Worm (Caenorhabditis elegans) whole organism, L4 larva: Measurements from ENCODE around the gene lin-2.

Experiments
- F26F4.8 ChIP-seq: fragments of 200-800 bp; sonication (Bioruptor generic); conservative IDR thresholded peaks from 2 replicates; pipeline ENCODE4 v1.3.6; 2022; ENCODE audit warnings: missing genetic modification characterization, missing compliant biosample characterization
- T20F7.1 ChIP-seq: fragments of 200-800 bp; sonication (Bioruptor generic); optimal IDR thresholded peaks from 2 replicates; lab custom pipeline; 2018; ENCODE audit warnings: mild to moderate bottlenecking, missing genetic modification characterization, missing compliant biosample characterization
- Y5F2A.4 ChIP-seq: fragments of 200-800 bp; sonication (Bioruptor generic); optimal IDR thresholded peaks from 2 replicates; lab custom pipeline; 2018; ENCODE audit warnings: mild to moderate bottlenecking, missing genetic modification characterization, missing compliant biosample characterization
- Y75B8A.6 ChIP-seq: fragments of 200-800 bp; sonication (Bioruptor generic); IDR thresholded peaks from 2 replicates; pipeline ENCODE4 v1.3.6; 2022; ENCODE audit warnings: missing genetic modification reagents, missing genetic modification characterization, missing compliant biosample characterization
- aha-1 ChIP-seq: fragments of 150-350 bp; peaks from one replicate; lab custom pipeline; 2014; ENCODE audit warnings: missing biosample characterization, missing genetic modification characterization
- ama-1 ChIP-seq: fragments of 150-350 bp; optimal IDR thresholded peaks from 2 replicates; lab custom pipeline; 2014; ENCODE audit warnings: inconsistent platforms, mixed read lengths
- arid-1 ChIP-seq: fragments of 200-800 bp; sonication (Bioruptor generic); conservative IDR thresholded peaks from 2 replicates; pipeline ENCODE4 v1.3.6; 2022; ENCODE audit warnings: missing genetic modification reagents, missing genetic modification characterization, missing compliant biosample characterization
- ceh-20 ChIP-seq: fragments of 200-800 bp; sonication (Bioruptor generic); IDR thresholded peaks from 2 replicates; pipeline ENCODE4 v1.3.6; 2022; ENCODE audit warnings: missing genetic modification reagents, missing genetic modification characterization, missing compliant biosample characterization
- ceh-28 ChIP-seq: fragments of 150-350 bp; optimal IDR thresholded peaks from 2 replicates; lab custom pipeline; 2014; ENCODE audit warnings: missing biosample characterization, missing genetic modification reagents, missing genetic modification characterization
- ceh-32 ChIP-seq: sonication (generic microtip); optimal IDR thresholded peaks from 2 replicates; lab custom pipeline; 2016; ENCODE audit warnings: mild to moderate bottlenecking, missing genetic modification characterization, missing compliant biosample characterization; ENCODE audit not compliant: poor library complexity
- ceh-44 ChIP-seq: fragments of 200-800 bp; sonication (Bioruptor generic); IDR thresholded peaks from 2 replicates; pipeline ENCODE4 v1.3.6; 2022; ENCODE audit warnings: missing genetic modification reagents, missing genetic modification characterization, missing compliant biosample characterization
- cey-2 ChIP-seq: sonication (generic microtip); optimal IDR thresholded peaks from 3 replicates; lab custom pipeline; 2017; ENCODE audit warnings: missing genetic modification characterization, mild to moderate bottlenecking, missing compliant biosample characterization, antibody characterized with exemption, borderline replicate concordance; ENCODE audit not compliant: insufficient read depth
- daf-12 ChIP-seq: fragments of 150-350 bp; optimal IDR thresholded peaks from 2 replicates; lab custom pipeline; 2014; ENCODE audit warnings: missing biosample characterization, missing genetic modification reagents, missing genetic modification characterization
- daf-16 ChIP-seq, 3 experiments: sonication (generic microtip); optimal IDR thresholded peaks; 2 replicates each; lab custom pipeline; 2016 to 2017; ENCODE audit warnings: missing genetic modification characterization in 3 of 3, missing genetic modification reagents in 3 of 3, mild to moderate bottlenecking in 2 of 3, missing compliant biosample characterization in 2 of 3, missing biosample characterization in 1 of 3, moderate library complexity in 1 of 3
- daf-19 ChIP-seq: fragments of 200-800 bp; sonication (Bioruptor generic); conservative IDR thresholded peaks from 2 replicates; pipeline ENCODE4 v1.3.6; 2022; ENCODE audit warnings: missing genetic modification characterization, missing compliant biosample characterization
- daf-8 ChIP-seq: fragments of 200-800 bp; sonication (Bioruptor generic); IDR thresholded peaks from 2 replicates; pipeline ENCODE4 v1.3.6; 2022; ENCODE audit warnings: missing genetic modification characterization, missing compliant biosample characterization
- dmd-6 ChIP-seq: fragments of 200-800 bp; sonication (Bioruptor generic); IDR thresholded peaks from 2 replicates; pipeline ENCODE4 v1.3.6; 2022; ENCODE audit warnings: missing genetic modification reagents, missing genetic modification characterization, missing compliant biosample characterization
- dmd-8 ChIP-seq: fragments of 200-800 bp; sonication (Bioruptor generic); IDR thresholded peaks from 2 replicates; pipeline ENCODE4 v1.3.6; 2022; ENCODE audit warnings: missing genetic modification characterization, missing compliant biosample characterization
- dmd-9 ChIP-seq: fragments of 200-800 bp; sonication (Bioruptor generic); IDR thresholded peaks from 2 replicates; pipeline ENCODE4 v1.3.6; 2022; ENCODE audit warnings: missing genetic modification reagents, missing genetic modification characterization, missing compliant biosample characterization
- dpl-1 ChIP-seq: fragments of 150-350 bp; optimal IDR thresholded peaks from 2 replicates; lab custom pipeline; 2014; ENCODE audit warnings: missing biosample characterization, missing genetic modification reagents, missing genetic modification characterization
- duxl-1 ChIP-seq: sonication (generic microtip); optimal IDR thresholded peaks from 2 replicates; lab custom pipeline; 2016; ENCODE audit warnings: mild to moderate bottlenecking, missing genetic modification characterization, moderate library complexity, missing compliant biosample characterization; ENCODE audit not compliant: poor library complexity
- dve-1 ChIP-seq: sonication (generic microtip); optimal IDR thresholded peaks from 2 replicates; lab custom pipeline; 2017; ENCODE audit warnings: antibody characterized with exemption, mild to moderate bottlenecking, missing genetic modification characterization, missing compliant biosample characterization; ENCODE audit not compliant: insufficient read depth
- fkh-10 ChIP-seq: fragments of 150-350 bp; optimal IDR thresholded peaks from 2 replicates; lab custom pipeline; 2014; ENCODE audit warnings: missing biosample characterization, missing genetic modification reagents, missing genetic modification characterization
- hlh-30 ChIP-seq: sonication (generic microtip); optimal IDR thresholded peaks from 2 replicates; lab custom pipeline; 2017; ENCODE audit warnings: antibody characterized with exemption, mild to moderate bottlenecking, missing genetic modification characterization, missing compliant biosample characterization; ENCODE audit not compliant: insufficient read depth
- lin-38 ChIP-seq: fragments of 200-800 bp; sonication (Bioruptor generic); IDR thresholded peaks from 2 replicates; pipeline ENCODE4 v1.3.6; 2022; ENCODE audit warnings: missing genetic modification reagents, missing genetic modification characterization, missing compliant biosample characterization
- lir-3 ChIP-seq: sonication (generic microtip); optimal IDR thresholded peaks from 2 replicates; lab custom pipeline; 2016; ENCODE audit warnings: mild to moderate bottlenecking, missing genetic modification characterization, missing compliant biosample characterization
- madf-5 ChIP-seq, 2 experiments: fragments of 200-800 bp; sonication (Bioruptor generic); IDR thresholded peaks; 2 replicates each; pipeline ENCODE4 v1.3.6; 2022; ENCODE audit warnings: missing compliant biosample characterization in 2 of 2, missing genetic modification characterization in 2 of 2
- madf-9 ChIP-seq: fragments of 200-800 bp; sonication (Bioruptor generic); conservative IDR thresholded peaks from 2 replicates; pipeline ENCODE4 v1.3.6; 2022; ENCODE audit warnings: missing genetic modification reagents, missing genetic modification characterization, missing compliant biosample characterization
- mdl-1 ChIP-seq, 2 experiments: fragments of 150-350 bp in 1 of 2; sonication (generic microtip) in 1 of 2; optimal IDR thresholded peaks; 2 replicates each; lab custom pipeline; 2014 to 2017; ENCODE audit warnings: missing biosample characterization in 2 of 2, missing genetic modification characterization in 2 of 2
- mxl-2 ChIP-seq: fragments of 200-800 bp; sonication (Bioruptor generic); conservative IDR thresholded peaks from 2 replicates; pipeline ENCODE4 v1.3.6; 2022; ENCODE audit warnings: missing genetic modification reagents, missing genetic modification characterization, missing compliant biosample characterization
- nhr-102 ChIP-seq: sonication (generic microtip); optimal IDR thresholded peaks from 2 replicates; lab custom pipeline; 2016; ENCODE audit warnings: mild to moderate bottlenecking, missing genetic modification characterization, moderate library complexity, missing compliant biosample characterization
- nhr-111 ChIP-seq: fragments of 200-800 bp; sonication (Bioruptor generic); optimal IDR thresholded peaks from 2 replicates; lab custom pipeline; 2018; ENCODE audit warnings: mild to moderate bottlenecking, missing genetic modification characterization, missing compliant biosample characterization
- nhr-237 ChIP-seq: sonication (generic microtip); optimal IDR thresholded peaks from 2 replicates; lab custom pipeline; 2017; ENCODE audit warnings: missing biosample characterization, missing genetic modification characterization
- nhr-76 ChIP-seq: fragments of 150-350 bp; optimal IDR thresholded peaks from 2 replicates; lab custom pipeline; 2014; ENCODE audit warnings: missing biosample characterization, missing genetic modification characterization
- pha-4 ChIP-seq, 2 experiments: fragments of 150-350 bp in 1 of 2; fragments of 200-800 bp in 1 of 2; sonication (Bioruptor generic) in 1 of 2; IDR thresholded peaks in 1 of 2; optimal IDR thresholded peaks in 1 of 2; 2 replicates each; pipeline versions ENCODE4 v1.3.6 to Lab custom; 2014 to 2022; ENCODE audit warnings: missing genetic modification characterization in 2 of 2, missing genetic modification reagents in 2 of 2, missing biosample characterization in 1 of 2, missing compliant biosample characterization in 1 of 2
- pqm-1 ChIP-seq: sonication (generic microtip); optimal IDR thresholded peaks from 2 replicates; lab custom pipeline; 2017; ENCODE audit warnings: missing biosample characterization, missing genetic modification characterization
- rbr-2 ChIP-seq: sonication (generic microtip); optimal IDR thresholded peaks from 2 replicates; lab custom pipeline; 2016; ENCODE audit warnings: missing genotype, missing genetic modification characterization, missing compliant biosample characterization
- set-16 ChIP-seq: fragments of 200-800 bp; sonication (Bioruptor generic); IDR thresholded peaks from 2 replicates; pipeline ENCODE4 v1.3.6; 2022; ENCODE audit warnings: missing genetic modification reagents, missing genetic modification characterization, missing compliant biosample characterization
- skn-1 ChIP-seq: fragments of 150-350 bp; optimal IDR thresholded peaks from 2 replicates; lab custom pipeline; 2014; ENCODE audit warnings: missing biosample characterization, missing genetic modification characterization
- spr-3 ChIP-seq: fragments of 200-800 bp; sonication (Bioruptor generic); optimal IDR thresholded peaks from 2 replicates; lab custom pipeline; 2018; ENCODE audit warnings: mild to moderate bottlenecking, missing genetic modification characterization, missing compliant biosample characterization
- tag-97 ChIP-seq: fragments of 200-800 bp; sonication (Bioruptor generic); IDR thresholded peaks from 2 replicates; pipeline ENCODE4 v1.3.6; 2022; ENCODE audit warnings: missing genetic modification characterization, missing compliant biosample characterization
- tra-1 ChIP-seq: fragments of 200-800 bp; sonication (Bioruptor generic); IDR thresholded peaks from 2 replicates; pipeline ENCODE4 v1.3.6; 2022; ENCODE audit warnings: missing genetic modification reagents, missing genetic modification characterization, missing compliant biosample characterization
- unc-39 ChIP-seq: sonication (generic microtip); optimal IDR thresholded peaks from 2 replicates; lab custom pipeline; 2017; ENCODE audit warnings: missing biosample characterization, missing genetic modification characterization
- unc-62 ChIP-seq, 3 experiments: fragments of 150-350 bp in 1 of 3; sonication (generic microtip); optimal IDR thresholded peaks in 2 of 3; peaks in 1 of 3; 1 replicate in 1 of 3; 2 replicates in 2 of 3; lab custom pipeline; 2014 to 2017; ENCODE audit warnings: missing biosample characterization in 3 of 3, missing genetic modification characterization in 3 of 3, missing genetic modification reagents in 3 of 3, missing genotype in 1 of 3
- zag-1 ChIP-seq: fragments of 150-350 bp; optimal IDR thresholded peaks from 2 replicates; lab custom pipeline; 2014; ENCODE audit warnings: missing biosample characterization, missing genetic modification characterization
- zfp-2 ChIP-seq: sonication (generic microtip); optimal IDR thresholded peaks from 2 replicates; lab custom pipeline; 2016; ENCODE audit warnings: mild to moderate bottlenecking, missing genetic modification characterization, missing compliant biosample characterization
- zip-2 ChIP-seq: fragments of 150-350 bp; optimal IDR thresholded peaks from 2 replicates; lab custom pipeline; 2014; ENCODE audit warnings: missing biosample characterization, missing genetic modification characterization
- ztf-7 ChIP-seq: fragments of 150-350 bp; optimal IDR thresholded peaks from 2 replicates; lab custom pipeline; 2014; ENCODE audit warnings: missing biosample characterization, missing genetic modification characterization

lin-2 gene

DNA sequence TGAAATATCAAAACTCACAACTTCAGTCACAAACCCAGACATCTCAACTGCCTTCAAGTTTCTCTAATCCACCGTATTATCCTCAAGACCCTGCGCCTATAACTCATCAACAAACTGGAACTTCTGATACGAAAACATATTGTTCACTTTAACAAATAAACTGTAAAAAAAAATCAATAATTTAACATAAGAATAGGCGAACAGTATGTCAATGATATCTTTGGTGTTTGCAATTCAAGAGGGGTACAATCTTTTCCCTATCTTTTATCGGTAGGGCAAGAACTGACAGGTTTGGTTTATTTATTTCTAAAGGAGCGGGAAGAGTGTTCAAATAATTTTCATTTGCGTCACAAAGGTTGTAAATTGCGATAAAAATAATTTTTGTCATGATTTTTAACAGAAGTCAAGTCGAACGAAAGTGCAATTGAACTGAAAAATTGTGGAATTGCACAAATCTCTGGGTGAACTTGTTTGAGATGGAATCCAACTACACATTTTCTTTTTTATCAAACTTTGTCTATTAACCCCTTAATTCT is 50.8 kb downstream of the lin-2 start (continued):
- TF ChIP-seq arid-1, result peak; percentile 76
- TF ChIP-seq ceh-20 (GFP tag; lab: Robert Waterston, UW), result peak; percentile 97
- peak; percentile 38 for TF ChIP-seq unc-39 (tag; lab: Kevin White, UChicago)
- peak; percentile 98 for TF ChIP-seq duxl-1
- peak; percentile 64; the same call in 1 of the 2 replicates for TF ChIP-seq dmd-9 (GFP tag; lab: Robert Waterston, UW)
- peak; percentile 95 for TF ChIP-seq ztf-7 (tag; lab: Kevin White, UChicago)
- TF ChIP-seq pha-4 (GFP tag; IDR thresholded peaks at IDR 0.05; lab: Robert Waterston, UW), result peak; percentile 96
- peak; percentile 95 for TF ChIP-seq pha-4 (tag; optimal IDR thresholded peaks at IDR 0.05; lab: Kevin White, UChicago)
- TF ChIP-seq lir-3 (tag; lab: Kevin White, UChicago), result peak; percentile 94
- TF ChIP-seq nhr-76 (tag; lab: Kevin White, UChicago), result peak; percentile 87
- TF ChIP-seq mxl-2 (GFP tag; lab: Robert Waterston, UW), result peak; percentile 83
- TF ChIP-seq dmd-6 (GFP tag; lab: Robert Waterston, UW), result peak; percentile 97
- TF ChIP-seq dmd-8 (GFP tag; lab: Robert Waterston, UW), result 0 out of 2 replicates have a peak, but pooled peaks have one; percentile 5
- TF ChIP-seq zip-2, result peak; percentile 96
- TF ChIP-seq spr-3 (GFP tag; lab: Kevin White, UChicago), result peak; percentile 91
- TF ChIP-seq daf-19, result peak; percentile 67
- TF ChIP-seq fkh-10, result peak; percentile 100
- peak; percentile 90 for TF ChIP-seq Y5F2A.4 (GFP tag; lab: Kevin White, UChicago)
- TF ChIP-seq rbr-2 (tag; lab: Kevin White, UChicago), result peak; percentile 99
- TF ChIP-seq Y75B8A.6 (GFP tag; lab: Robert Waterston, UW), result no peak
- TF ChIP-seq daf-8 (GFP tag; lab: Robert Waterston, UW), result peak; percentile 57; the same call in 1 of the 2 replicates
- TF ChIP-seq ceh-32 (tag; lab: Kevin White, UChicago), result peak; percentile 89
- TF ChIP-seq ceh-44 (GFP tag; lab: Robert Waterston, UW), result 0 out of 2 replicates have a peak, but pooled peaks have one; percentile 32
- peak; percentile 84 for TF ChIP-seq lin-38 (GFP tag; lab: Robert Waterston, UW)
- TF ChIP-seq nhr-237 (tag; lab: Kevin White, UChicago), result peak; percentile 90
- TF ChIP-seq nhr-111, result no peak
- peak; percentile 100 for TF ChIP-seq dve-1
- peak; percentile 95 for TF ChIP-seq madf-9
- TF ChIP-seq T20F7.1 (GFP tag; lab: Kevin White, UChicago), result peak; percentile 94
- peak; percentile 94 to 99 for TF ChIP-seq daf-16 (GFP tag; optimal IDR thresholded peaks at IDR 0.05; lab: Kevin White, UChicago)
- TF ChIP-seq daf-16 (tag; optimal IDR thresholded peaks at IDR 0.05; lab: Kevin White, UChicago), result peak; percentile 99
- TF ChIP-seq zfp-2 (tag; lab: Kevin White, UChicago), result peak; percentile 76
- TF ChIP-seq ama-1 (lab: Kevin White, UChicago), result no peak
- peak; percentile 9 for TF ChIP-seq daf-12 (tag; lab: Kevin White, UChicago)
- TF ChIP-seq dpl-1 (GFP tag; lab: Kevin White, UChicago), result peak; percentile 66
- TF ChIP-seq hlh-30 (tag; lab: Kevin White, UChicago), result peak; percentile 93
- peak; percentile 98 for TF ChIP-seq ceh-28 (tag; lab: Kevin White, UChicago)
- TF ChIP-seq madf-5 (GFP tag; IDR thresholded peaks at IDR 0.05; lab: Robert Waterston, UW), result peak in 1 of 2 experiments; percentile 85; a peak in 1 of 4 replicates
- TF ChIP-seq tra-1 (GFP tag; lab: Robert Waterston, UW), result peak; percentile 96
- TF ChIP-seq pqm-1 (tag; lab: Kevin White, UChicago), result peak; percentile 65
- peak; percentile 76 for TF ChIP-seq tag-97 (GFP tag; lab: Robert Waterston, UW)
- TF ChIP-seq mdl-1 (tag; optimal IDR thresholded peaks at IDR 0.05; lab: Kevin White, UChicago), result peak; percentile 87 to 89
- peak; percentile 99 for TF ChIP-seq nhr-102
- TF ChIP-seq unc-62 (GFP tag; optimal IDR thresholded peaks at IDR 0.05 in 1 of 2; lab: Kevin White, UChicago), result peak; percentile 65 to 100
- peak; percentile 96 for TF ChIP-seq unc-62 (tag; optimal IDR thresholded peaks at IDR 0.05; lab: Kevin White, UChicago)
- TF ChIP-seq skn-1 (tag; lab: Kevin White, UChicago), result peak; percentile 41
- TF ChIP-seq set-16, result no peak
- TF ChIP-seq F26F4.8 (GFP tag; lab: Robert Waterston, UW), result no peak
- peak; percentile 90 for TF ChIP-seq zag-1 (tag; lab: Kevin White, UChicago)
- peak; percentile 99 for TF ChIP-seq aha-1 (tag; lab: Kevin White, UChicago)
- TF ChIP-seq cey-2 (tag; lab: Kevin White, UChicago), result peak; percentile 86
